Worm (Caenorhabditis elegans) whole organism, mixed stage, embryonic: ENCODE measurements around the gene M195.2.

ENCODE experiments used
- M03D4.4 ChIP-seq: sonication (generic microtip); optimal IDR thresholded peaks from 2 replicates; lab custom pipeline; 2017; ENCODE audit warnings: mild to moderate bottlenecking, missing genetic modification characterization, missing compliant biosample characterization
- bed-3 ChIP-seq: fragments of 200-800 bp; sonication (Bioruptor generic); optimal IDR thresholded peaks from 3 replicates; lab custom pipeline; 2018; ENCODE audit warnings: mild to moderate bottlenecking, missing genetic modification characterization, moderate library complexity, missing compliant biosample characterization
- blmp-1 ChIP-seq: fragments of 150-350 bp; optimal IDR thresholded peaks from 2 replicates; lab custom pipeline; 2014; ENCODE audit warnings: missing biosample characterization, missing genetic modification characterization
- ceh-39 ChIP-seq: fragments of 150-350 bp; optimal IDR thresholded peaks from 2 replicates; lab custom pipeline; 2014; ENCODE audit warnings: missing biosample characterization, missing genetic modification characterization
- ceh-43 ChIP-seq: fragments of 200-800 bp; sonication (Bioruptor generic); optimal IDR thresholded peaks from 2 replicates; lab custom pipeline; 2018; ENCODE audit warnings: mild to moderate bottlenecking, missing genetic modification characterization, moderate library complexity, missing compliant biosample characterization
- ceh-83 ChIP-seq: fragments of 200-800 bp; sonication (Bioruptor generic); optimal IDR thresholded peaks from 2 replicates; lab custom pipeline; 2018; ENCODE audit warnings: mild to moderate bottlenecking, missing genetic modification characterization, missing compliant biosample characterization
- ces-1 ChIP-seq: fragments of 150-350 bp; optimal IDR thresholded peaks from 2 replicates; lab custom pipeline; 2014; ENCODE audit warnings: missing biosample characterization, missing genetic modification reagents, missing genetic modification characterization
- cnd-1 ChIP-seq: fragments of 200-800 bp; sonication (Bioruptor generic); optimal IDR thresholded peaks from 2 replicates; lab custom pipeline; 2018; ENCODE audit warnings: mild to moderate bottlenecking, missing genetic modification characterization, missing compliant biosample characterization
- drap-1 ChIP-seq: fragments of 200-800 bp; sonication (Bioruptor generic); optimal IDR thresholded peaks from 3 replicates; lab custom pipeline; 2018; ENCODE audit warnings: mild to moderate bottlenecking, missing genetic modification characterization, missing compliant biosample characterization
- elt-1 ChIP-seq: sonication (generic microtip); optimal IDR thresholded peaks from 2 replicates; lab custom pipeline; 2017; ENCODE audit warnings: missing genetic modification characterization, mild to moderate bottlenecking, missing compliant biosample characterization, antibody characterized with exemption, moderate library complexity, borderline replicate concordance; ENCODE audit not compliant: insufficient read depth
- elt-3 ChIP-seq: fragments of 150-350 bp; optimal IDR thresholded peaks from 2 replicates; lab custom pipeline; 2014; ENCODE audit warnings: missing biosample characterization, missing genetic modification characterization
- flh-1 ChIP-seq: fragments of 200-800 bp; sonication (Bioruptor generic); optimal IDR thresholded peaks from 2 replicates; lab custom pipeline; 2018; ENCODE audit warnings: mild to moderate bottlenecking, missing genetic modification characterization, moderate library complexity, missing compliant biosample characterization
- ham-2 ChIP-seq: fragments of 200-800 bp; sonication (Bioruptor generic); optimal IDR thresholded peaks from 2 replicates; lab custom pipeline; 2018; ENCODE audit warnings: mild to moderate bottlenecking, missing genetic modification characterization, missing compliant biosample characterization
- hlh-1 ChIP-seq: fragments of 150-350 bp; optimal IDR thresholded peaks from 2 replicates; lab custom pipeline; 2014; ENCODE audit warnings: missing biosample characterization, missing genetic modification reagents, missing genetic modification characterization
- lin-13 ChIP-seq: fragments of 150-350 bp; optimal IDR thresholded peaks from 2 replicates; lab custom pipeline; 2014; ENCODE audit warnings: missing biosample characterization, missing genetic modification characterization
- lin-32 ChIP-seq: fragments of 200-800 bp; sonication (Bioruptor generic); optimal IDR thresholded peaks from 2 replicates; lab custom pipeline; 2018; ENCODE audit warnings: mild to moderate bottlenecking, missing genetic modification characterization, missing compliant biosample characterization
- lsy-2 ChIP-seq: fragments of 150-350 bp; optimal IDR thresholded peaks from 2 replicates; lab custom pipeline; 2014; ENCODE audit warnings: missing biosample characterization, missing genetic modification characterization
- mab-5 ChIP-seq: fragments of 150-350 bp; optimal IDR thresholded peaks from 2 replicates; lab custom pipeline; 2014; ENCODE audit warnings: missing biosample characterization, missing genetic modification characterization
- mep-1 ChIP-seq: fragments of 150-350 bp; optimal IDR thresholded peaks from 2 replicates; lab custom pipeline; 2017; ENCODE audit warnings: missing biosample characterization, missing genetic modification reagents, missing genetic modification characterization, inconsistent platforms
- mls-2 ChIP-seq: sonication (generic microtip); optimal IDR thresholded peaks from 2 replicates; lab custom pipeline; 2016; ENCODE audit warnings: mild to moderate bottlenecking, missing genetic modification characterization, moderate library complexity, missing compliant biosample characterization
- nhr-12 ChIP-seq: fragments of 150-350 bp; optimal IDR thresholded peaks from 2 replicates; lab custom pipeline; 2014; ENCODE audit warnings: missing biosample characterization, missing genetic modification characterization
- nhr-2 ChIP-seq: fragments of 150-350 bp; optimal IDR thresholded peaks from 2 replicates; lab custom pipeline; 2014; ENCODE audit warnings: missing biosample characterization, missing genetic modification characterization
- nhr-237 ChIP-seq: fragments of 150-350 bp; optimal IDR thresholded peaks from 2 replicates; lab custom pipeline; 2014; ENCODE audit warnings: missing biosample characterization, missing genetic modification characterization
- nhr-28 ChIP-seq: fragments of 150-350 bp; optimal IDR thresholded peaks from 2 replicates; lab custom pipeline; 2014; ENCODE audit warnings: missing biosample characterization, missing genetic modification characterization
- nhr-76 ChIP-seq: sonication (generic microtip); optimal IDR thresholded peaks from 2 replicates; lab custom pipeline; 2017; ENCODE audit warnings: missing biosample characterization, missing genetic modification characterization
- pha-4 ChIP-seq: fragments of 150-350 bp; optimal IDR thresholded peaks from 2 replicates; lab custom pipeline; 2018; ENCODE audit warnings: missing biosample characterization, missing genetic modification reagents, missing genetic modification characterization
- sem-2 ChIP-seq: fragments of 200-800 bp; sonication (Bioruptor generic); optimal IDR thresholded peaks from 2 replicates; lab custom pipeline; 2018; ENCODE audit warnings: mild to moderate bottlenecking, missing genetic modification characterization, missing compliant biosample characterization
- snpc-4 ChIP-seq: fragments of 150-350 bp; optimal IDR thresholded peaks from 2 replicates; lab custom pipeline; 2014; ENCODE audit warnings: missing biosample characterization, missing genetic modification characterization
- sptf-1 ChIP-seq: sonication (generic microtip); optimal IDR thresholded peaks from 2 replicates; lab custom pipeline; 2017; ENCODE audit warnings: mild to moderate bottlenecking, missing genetic modification characterization, moderate library complexity, missing compliant biosample characterization
- tbx-8 ChIP-seq: fragments of 200-800 bp; sonication (Bioruptor generic); optimal IDR thresholded peaks from 2 replicates; lab custom pipeline; 2018; ENCODE audit warnings: mild to moderate bottlenecking, missing genetic modification characterization, moderate library complexity, missing compliant biosample characterization
- unc-120 ChIP-seq: sonication (generic microtip); optimal IDR thresholded peaks from 2 replicates; lab custom pipeline; 2017; ENCODE audit warnings: missing genetic modification characterization, missing compliant biosample characterization; ENCODE audit not compliant: poor library complexity, severe bottlenecking
- unc-39 ChIP-seq: fragments of 150-350 bp; optimal IDR thresholded peaks from 2 replicates; lab custom pipeline; 2014; ENCODE audit warnings: missing biosample characterization, missing genetic modification characterization
- unc-62 ChIP-seq: fragments of 150-350 bp; optimal IDR thresholded peaks from 2 replicates; lab custom pipeline; 2014; ENCODE audit warnings: missing biosample characterization, missing genetic modification reagents, missing genetic modification characterization
- zip-8 ChIP-seq: fragments of 150-350 bp; optimal IDR thresholded peaks from 2 replicates; lab custom pipeline; 2014; ENCODE audit warnings: missing biosample characterization, missing genetic modification characterization
- ztf-11 ChIP-seq: fragments of 150-350 bp; optimal IDR thresholded peaks from 2 replicates; lab custom pipeline; 2014; ENCODE audit warnings: missing biosample characterization, missing genetic modification characterization

The M195.2 gene

DNA sequence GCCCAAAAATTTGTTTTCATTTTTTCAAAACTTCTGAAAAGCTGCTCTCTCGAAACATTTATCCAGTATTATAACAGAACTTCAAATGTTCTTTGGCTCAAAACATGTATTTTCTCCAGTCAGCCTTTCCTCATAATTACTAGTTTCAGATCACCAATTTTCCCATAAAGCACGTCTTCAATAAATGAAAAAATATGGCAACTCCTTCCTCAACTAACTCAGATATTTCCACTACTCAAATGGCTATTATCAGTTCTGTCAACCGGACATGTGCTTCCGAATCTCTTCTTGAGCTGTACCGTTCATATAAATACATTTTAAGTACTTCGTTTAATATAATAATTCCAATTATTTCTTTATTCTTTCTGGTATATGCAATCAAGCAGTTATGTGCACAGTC, 46.9 kb downstream of the M195.2 start, which contains the start of gene sra-13:
Gene sra-13, plus strand, starts transcription at position 195 of the 400 bp plus-strand sequence.
- TF ChIP-seq nhr-28 (tag; lab: Kevin White, UChicago) (no peak), pha-4 (tag; lab: Kevin White, UChicago) (no peak)

DNA sequence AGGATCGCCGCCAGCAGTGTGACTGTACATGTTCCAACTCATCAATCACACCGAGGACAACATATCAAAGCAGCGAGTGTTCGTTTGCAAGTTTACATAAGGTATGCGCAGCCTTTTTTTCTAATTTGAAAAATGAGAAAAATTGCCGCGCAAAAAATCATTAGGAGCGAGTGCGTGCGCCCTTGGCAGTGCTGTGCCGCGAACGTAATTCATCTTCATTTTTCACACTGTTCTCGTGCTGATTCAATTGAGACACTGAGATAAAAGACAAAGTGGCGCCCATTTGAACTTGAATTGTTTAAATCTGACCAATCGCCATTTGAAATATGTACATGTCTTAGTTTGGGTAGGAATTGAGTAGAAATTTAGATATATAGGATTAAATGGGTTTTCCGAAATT, 49.0 kb downstream of the M195.2 start:
- TF ChIP-seq elt-3 (tag; lab: Kevin White, UChicago): no peak

DNA sequence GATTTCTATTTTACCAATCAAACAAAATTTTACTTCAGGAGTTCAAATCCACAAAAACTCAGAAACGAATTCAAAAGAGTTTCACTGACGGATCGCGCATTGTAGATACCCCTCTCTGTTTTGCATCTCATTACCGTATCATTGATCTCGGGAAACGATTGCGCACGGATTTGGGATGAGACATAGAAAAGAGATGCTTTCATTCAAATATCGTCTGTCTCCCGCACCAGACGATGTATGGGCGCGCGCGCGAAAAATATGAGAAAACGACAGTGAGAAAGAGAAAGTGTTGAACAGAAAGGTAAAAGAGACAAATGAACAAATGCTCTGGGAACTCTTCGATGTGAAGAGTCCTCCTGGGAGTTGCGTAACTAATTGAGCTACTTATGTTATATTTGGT, 50.4 kb downstream of the M195.2 start:
- TF ChIP-seq ztf-11 (tag; lab: Kevin White, UChicago) (no peak), blmp-1 (tag; lab: Kevin White, UChicago) (peak; percentile 7), ceh-83 (GFP tag; lab: Kevin White, UChicago) (no peak), elt-1 (tag; lab: Kevin White, UChicago) (peak; percentile 84), mls-2 (no peak), cnd-1 (tag; lab: Kevin White, UChicago) (no peak), unc-62 (GFP tag; lab: Kevin White, UChicago) (no peak), lin-32 (GFP tag; lab: Kevin White, UChicago) (no peak), sptf-1 (tag; lab: Kevin White, UChicago) (no peak), tbx-8 (GFP tag; lab: Kevin White, UChicago) (no peak), zip-8 (tag; lab: Kevin White, UChicago) (peak; percentile 77)

DNA sequence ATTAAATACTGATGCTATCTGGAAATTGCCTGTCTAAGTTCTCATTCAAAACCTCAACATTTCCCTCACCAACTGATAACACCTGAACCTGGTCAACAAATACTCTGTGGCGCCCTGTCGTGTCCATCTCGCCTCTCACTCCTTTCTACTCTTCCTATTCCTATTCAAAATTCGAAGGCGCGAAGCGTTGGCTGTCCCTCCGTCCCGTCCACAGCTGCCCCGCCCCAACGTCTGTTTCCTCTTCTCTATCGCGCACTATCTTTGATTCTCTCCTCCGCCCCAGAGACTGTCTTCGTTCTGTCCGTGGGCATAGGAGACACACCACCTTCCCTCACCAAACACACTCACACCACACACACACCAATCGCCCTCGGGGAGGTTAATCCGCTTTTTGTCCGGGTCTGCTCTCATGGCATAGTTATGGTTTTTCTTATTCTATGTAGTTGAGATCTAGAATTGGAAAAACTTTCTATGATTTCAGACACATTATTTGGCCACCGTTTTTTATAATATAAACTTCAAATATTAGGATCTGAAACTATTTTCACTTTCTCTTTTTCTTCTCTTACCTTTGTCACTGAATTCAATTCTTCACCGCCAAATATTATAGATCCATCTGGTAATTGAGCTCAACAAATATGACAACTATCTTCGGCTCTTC, 51.6 kb downstream of the M195.2 start, which contains the start of gene efl-3:
Gene efl-3, plus strand, starts transcription at position 611 of the 661 bp plus-strand sequence.
- TF ChIP-seq mep-1 (tag; lab: Kevin White, UChicago) (peak; percentile 31), elt-3 (tag; lab: Kevin White, UChicago) (no peak), ceh-39 (tag; lab: Kevin White, UChicago) (no peak), hlh-1 (peak; percentile 19), sem-2 (GFP tag; lab: Kevin White, UChicago) (no peak), ham-2 (no peak), unc-39 (tag; lab: Kevin White, UChicago) (no peak), ceh-43 (no peak), lsy-2 (tag; lab: Kevin White, UChicago) (no peak), snpc-4 (tag; lab: Kevin White, UChicago) (no peak), blmp-1 (tag; lab: Kevin White, UChicago) (no peak), drap-1 (GFP tag; lab: Kevin White, UChicago) (no peak), M03D4.4 (tag; lab: Kevin White, UChicago) (no peak), nhr-2 (tag; lab: Kevin White, UChicago) (peak; percentile 86), nhr-12 (tag; lab: Kevin White, UChicago) (no peak), flh-1 (GFP tag; lab: Kevin White, UChicago) (no peak), unc-62 (GFP tag; lab: Kevin White, UChicago) (no peak), bed-3 (GFP tag; lab: Kevin White, UChicago) (no peak), nhr-76 (tag; lab: Kevin White, UChicago) (no peak), sptf-1 (tag; lab: Kevin White, UChicago) (peak; percentile 51), zip-8 (tag; lab: Kevin White, UChicago) (no peak), cnd-1 (tag; lab: Kevin White, UChicago) (peak; percentile 70), nhr-28 (tag; lab: Kevin White, UChicago) (no peak), elt-1 (tag; lab: Kevin White, UChicago) (no peak), lin-13 (tag; lab: Kevin White, UChicago) (peak; percentile 20), lin-32 (GFP tag; lab: Kevin White, UChicago) (no peak), pha-4 (tag; lab: Kevin White, UChicago) (no peak), ces-1 (GFP tag; lab: Kevin White, UChicago) (no peak), unc-120 (tag; lab: Kevin White, UChicago) (no peak), nhr-237 (no peak), tbx-8 (GFP tag; lab: Kevin White, UChicago) (no peak), ceh-83 (GFP tag; lab: Kevin White, UChicago) (no peak), mls-2 (peak; percentile 41), mab-5 (tag; lab: Kevin White, UChicago) (no peak)
